Fruit fly (Drosophila melanogaster): ENCODE data around the gene CG31142.

The CG31142 gene

dm6 chr3R:23958091-23958838, 29.2 kb downstream of the CG31142 start, which contains the start of the genes GluProRS and AP-1sigma (continued):
- peak; percentile 92 for TF ChIP-seq so (GFP tag; IDR thresholded peaks at IDR 0.05)
- TF ChIP-seq z (GFP tag; IDR thresholded peaks at IDR 0.05): 0 out of 3 replicates have a peak, but pooled peaks have one; percentile 53
- peak; percentile 98 for TF ChIP-seq Dbx (GFP tag; IDR thresholded peaks at IDR 0.05)
- TF ChIP-seq CG3065 (GFP tag; optimal IDR thresholded peaks at IDR 0.05): peak; percentile 89
- peak in 1 of 2 experiments; percentile 39 for TF ChIP-seq Hr78 (GFP tag; optimal IDR thresholded peaks at IDR 0.05)
- peak; percentile 87 for TF ChIP-seq CG18262 (tag; optimal IDR thresholded peaks at IDR 0.05)
- no peak for TF ChIP-seq usp (GFP tag; optimal IDR thresholded peaks at IDR 0.05)
- peak; percentile 82 for TF ChIP-seq Sox100B (GFP tag; optimal IDR thresholded peaks at IDR 0.05)
- peak; percentile 87 for TF ChIP-seq sr (GFP tag; IDR thresholded peaks at IDR 0.05)
- TF ChIP-seq disco-r (GFP tag; optimal IDR thresholded peaks at IDR 0.05): peak; percentile 42
- peak; percentile 93 for TF ChIP-seq CG14860 (GFP tag; IDR thresholded peaks at IDR 0.05; ENCODE audit: partially characterized antibody)
- TF ChIP-seq Neu2 (GFP tag; optimal IDR thresholded peaks at IDR 0.05; ENCODE audit: borderline replicate concordance): no peak
- TF ChIP-seq yki (optimal IDR thresholded peaks at IDR 0.05): peak; percentile 91
- peak; percentile 90 for TF ChIP-seq CG11696 (GFP tag; IDR thresholded peaks at IDR 0.05)
- TF ChIP-seq Drgx (GFP tag; IDR thresholded peaks at IDR 0.05): peak; percentile 92
- peak; percentile 48 for TF ChIP-seq kah (GFP tag; optimal IDR thresholded peaks at IDR 0.05)
- peak; percentile 94 for TF ChIP-seq CG9817 (tag; optimal IDR thresholded peaks at IDR 0.05)
- peak; percentile 94 for TF ChIP-seq CG6175 (GFP tag; IDR thresholded peaks at IDR 0.05)
- TF ChIP-seq CG10274 (GFP tag; optimal IDR thresholded peaks at IDR 0.05): peak; percentile 56
- peak; percentile 85 for TF ChIP-seq HmgD (GFP tag; optimal IDR thresholded peaks at IDR 0.05)
- TF ChIP-seq CG11723 (GFP tag; optimal IDR thresholded peaks at IDR 0.05): peak; percentile 73
- TF ChIP-seq Dip3 (GFP tag; optimal IDR thresholded peaks at IDR 0.05): peak; percentile 85
- peak; percentile 75 for TF ChIP-seq CG1529 (GFP tag; optimal IDR thresholded peaks at IDR 0.05)
- TF ChIP-seq Bgb (GFP tag; IDR thresholded peaks at IDR 0.05; ENCODE audit: partially characterized antibody): peak; percentile 93
- TF ChIP-seq Atf6 (GFP tag; IDR thresholded peaks at IDR 0.05): peak; percentile 94
- TF ChIP-seq vfl (GFP tag; optimal IDR thresholded peaks at IDR 0.05): peak; percentile 89
- peak; percentile 72 for TF ChIP-seq CG9437 (GFP tag; optimal IDR thresholded peaks at IDR 0.05)
- peak; percentile 94 for TF ChIP-seq CG2129 (GFP tag; IDR thresholded peaks at IDR 0.05; ENCODE audit: partially characterized antibody)
- peak; percentile 94 for TF ChIP-seq CG12659 (GFP tag; optimal IDR thresholded peaks at IDR 0.05)
- peak; percentile 93 for TF ChIP-seq Hr3 (GFP tag; optimal IDR thresholded peaks at IDR 0.05)
- peak; percentile 28 for TF ChIP-seq CG11398 (GFP tag; optimal IDR thresholded peaks at IDR 0.05)
- TF ChIP-seq Chrac-16 (GFP tag; optimal IDR thresholded peaks at IDR 0.05): peak; percentile 92
- peak; percentile 96 for TF ChIP-seq grau (tag; optimal IDR thresholded peaks at IDR 0.05)
- TF ChIP-seq CG7987 (GFP tag; optimal IDR thresholded peaks at IDR 0.05): peak; percentile 46
- peak; percentile 46 for TF ChIP-seq Myb (GFP tag; optimal IDR thresholded peaks at IDR 0.05)
- TF ChIP-seq CG4424 (GFP tag; optimal IDR thresholded peaks at IDR 0.05): peak; percentile 92
- peak; percentile 96 for TF ChIP-seq E2f1 (GFP tag; IDR thresholded peaks at IDR 0.05)
- TF ChIP-seq her (GFP tag; optimal IDR thresholded peaks at IDR 0.05): peak; percentile 46
- TF ChIP-seq Spps (tag; optimal IDR thresholded peaks at IDR 0.05): peak; percentile 76
- peak; percentile 89 for TF ChIP-seq CG18599 (GFP tag; optimal IDR thresholded peaks at IDR 0.05)
- TF ChIP-seq zen2 (GFP tag; IDR thresholded peaks at IDR 0.05; ENCODE audit: partially characterized antibody): peak; percentile 72; the same call in 1 of the 3 replicates
- peak; percentile 88 for TF ChIP-seq pnt (GFP tag; optimal IDR thresholded peaks at IDR 0.05)
- TF ChIP-seq tna (GFP tag; IDR thresholded peaks at IDR 0.05; ENCODE audit: partially characterized antibody): peak; percentile 76; the same call in 1 of the 2 replicates
- TF ChIP-seq vvl (GFP tag; IDR thresholded peaks at IDR 0.05): peak; percentile 98
- peak; percentile 83 for TF ChIP-seq CG8388 (GFP tag; optimal IDR thresholded peaks at IDR 0.05)
- peak; percentile 95 for TF ChIP-seq esg (GFP tag; conservative IDR thresholded peaks at IDR 0.05)
- TF ChIP-seq Doc3 (GFP tag; IDR thresholded peaks at IDR 0.05; ENCODE audit: partially characterized antibody): peak; percentile 93
- peak; percentile 93 for TF ChIP-seq CG4730 (GFP tag; IDR thresholded peaks at IDR 0.05)
- TF ChIP-seq Hr51 (GFP tag; optimal IDR thresholded peaks at IDR 0.05): peak; percentile 84 to 88

All from whole organism, embryonic.